Fruit fly (Drosophila melanogaster) whole organism, embryonic: Measurements from ENCODE around the gene CG4328.

Experiments used
- BtbVII ChIP-seq: fragments of 200-800 bp; sonication (Bioruptor generic); optimal IDR thresholded peaks from 3 replicates; lab custom pipeline; 2017; ENCODE audit warnings: missing biosample characterization, mild to moderate bottlenecking, missing genetic modification characterization
- CG11723 ChIP-seq: fragments of 200-800 bp; sonication (Bioruptor generic); optimal IDR thresholded peaks from 2 replicates; lab custom pipeline; 2017; ENCODE audit warnings: missing biosample characterization, mild to moderate bottlenecking, missing genetic modification characterization
- CG13296 ChIP-seq: fragments of 200-800 bp; sonication (Bioruptor generic); optimal IDR thresholded peaks from 3 replicates; lab custom pipeline; 2018; ENCODE audit warnings: missing biosample characterization, mild to moderate bottlenecking, missing genetic modification characterization
- CG14667 ChIP-seq: fragments of 200-800 bp; sonication (Bioruptor generic); IDR thresholded peaks from 2 replicates; pipeline ENCODE4 v1.3.6; 2022; ENCODE audit warnings: missing biosample characterization, missing genetic modification characterization
- CG18476 ChIP-seq: fragments of 200-800 bp; sonication (Bioruptor generic); optimal IDR thresholded peaks from 2 replicates; lab custom pipeline; 2016; ENCODE audit warnings: missing biosample characterization, mild to moderate bottlenecking, missing genetic modification characterization
- CG18619 ChIP-seq: fragments of 200-800 bp; sonication (Bioruptor generic); optimal IDR thresholded peaks from 3 replicates; lab custom pipeline; 2017; ENCODE audit warnings: missing biosample characterization, mild to moderate bottlenecking, missing genetic modification characterization
- CG30020 ChIP-seq: fragments of 200-800 bp; optimal IDR thresholded peaks from 2 replicates; lab custom pipeline; 2019; ENCODE audit warnings: missing biosample characterization, mild to moderate bottlenecking, missing genetic modification characterization, moderate library complexity
- CG4328 ChIP-seq: fragments of 200-800 bp; sonication (Bioruptor generic); optimal IDR thresholded peaks from 3 replicates; lab custom pipeline; 2017; ENCODE audit warnings: missing biosample characterization, missing genetic modification reagents, missing genetic modification characterization
- CG4360 ChIP-seq: fragments of 200-800 bp; sonication (Bioruptor generic); IDR thresholded peaks from 2 replicates; pipeline ENCODE4 v1.3.6; 2022; ENCODE audit warnings: missing biosample characterization, missing genetic modification characterization
- CG4404 ChIP-seq: fragments of 200-800 bp; sonication (Bioruptor generic); IDR thresholded peaks from 2 replicates; pipeline ENCODE4 v1.3.6; 2022; ENCODE audit warnings: missing biosample characterization, missing genetic modification characterization
- CG4424 ChIP-seq: fragments of 200-800 bp; sonication (Bioruptor generic); optimal IDR thresholded peaks from 3 replicates; lab custom pipeline; 2016; ENCODE audit warnings: missing biosample characterization, missing genetic modification characterization
- CG4854 ChIP-seq: fragments of 200-800 bp; sonication (Bioruptor generic); optimal IDR thresholded peaks from 2 replicates; lab custom pipeline; 2016; ENCODE audit warnings: missing biosample characterization, missing genetic modification characterization, inconsistent platforms
- CG6175 ChIP-seq: fragments of 200-800 bp; sonication (Bioruptor generic); IDR thresholded peaks from 3 replicates; pipeline ENCODE4 v1.3.6; 2022; ENCODE audit warnings: missing biosample characterization, missing genetic modification characterization
- CG6813 ChIP-seq: fragments of 200-800 bp; sonication (Bioruptor generic); optimal IDR thresholded peaks from 2 replicates; lab custom pipeline; 2017; ENCODE audit warnings: missing biosample characterization, missing genetic modification characterization, mild to moderate bottlenecking, moderate library complexity, missing genetic modification reagents
- CG8478 ChIP-seq: fragments of >200 bp; optimal IDR thresholded peaks from 2 replicates; lab custom pipeline; 2018
- CG8765 ChIP-seq: fragments of 200-800 bp; sonication (Bioruptor generic); IDR thresholded peaks from 2 replicates; pipeline ENCODE4 v1.3.6; 2022; ENCODE audit warnings: missing biosample characterization, missing genetic modification characterization
- CG9215 ChIP-seq: fragments of 200-800 bp; sonication (Bioruptor generic); IDR thresholded peaks from 2 replicates; pipeline ENCODE4 v1.3.6; 2022; ENCODE audit warnings: missing biosample characterization, missing genetic modification characterization
- CTCF ChIP-seq: fragments of 200-800 bp; sonication (Bioruptor generic); optimal IDR thresholded peaks from 2 replicates; lab custom pipeline; 2017; ENCODE audit warnings: missing biosample characterization, mild to moderate bottlenecking, missing genetic modification characterization, moderate library complexity
- Chrac-16 ChIP-seq: fragments of 200-800 bp; sonication (Bioruptor generic); optimal IDR thresholded peaks from 3 replicates; lab custom pipeline; 2016; ENCODE audit warnings: missing biosample characterization, missing genetic modification characterization
- Dll ChIP-seq: fragments of 200-800 bp; sonication (Bioruptor generic); IDR thresholded peaks from 4 replicates; pipeline ENCODE4 v1.3.6; 2022; ENCODE audit warnings: missing biosample characterization, missing genetic modification characterization; ENCODE audit not compliant: partially characterized antibody
- Doc2 ChIP-seq: fragments of 200-800 bp; sonication (Bioruptor generic); IDR thresholded peaks from 2 replicates; pipeline ENCODE4 v1.3.6; 2022; ENCODE audit warnings: missing biosample characterization, missing genetic modification characterization
- Dp ChIP-seq: fragments of 200-800 bp; sonication (Bioruptor generic); optimal IDR thresholded peaks from 2 replicates; lab custom pipeline; 2018; ENCODE audit warnings: missing biosample characterization, mild to moderate bottlenecking, missing genetic modification characterization, moderate library complexity
- Ets65A ChIP-seq: fragments of 200-800 bp; sonication (Bioruptor generic); peaks from one replicate; lab custom pipeline; 2016; ENCODE audit warnings: missing biosample characterization, missing genetic modification characterization
- MESR4 ChIP-seq: fragments of 200-800 bp; sonication (Bioruptor generic); optimal IDR thresholded peaks from 2 replicates; lab custom pipeline; 2018; ENCODE audit warnings: missing biosample characterization, mild to moderate bottlenecking, missing genetic modification characterization, moderate library complexity
- NFAT ChIP-seq: fragments of 200-800 bp; sonication (Bioruptor generic); IDR thresholded peaks from 2 replicates; pipeline ENCODE4 v1.3.6; 2022; ENCODE audit warnings: missing biosample characterization, missing genetic modification characterization
- Nf-YC ChIP-seq: fragments of 200-800 bp; optimal IDR thresholded peaks from 3 replicates; lab custom pipeline; 2019; ENCODE audit warnings: missing biosample characterization, mild to moderate bottlenecking, missing genetic modification characterization, moderate library complexity
- Pdp1 ChIP-seq, 2 experiments: fragments of 200-800 bp; sonication (Bioruptor generic); optimal IDR thresholded peaks; 3 replicates each; lab custom pipeline; 2016; ENCODE audit warnings: missing biosample characterization in 2 of 2, missing genetic modification characterization in 2 of 2, mild to moderate bottlenecking in 1 of 2, moderate library complexity in 1 of 2
- corto ChIP-seq: fragments of 200-800 bp; sonication (Bioruptor generic); optimal IDR thresholded peaks from 2 replicates; lab custom pipeline; 2016; ENCODE audit warnings: missing biosample characterization, mild to moderate bottlenecking, missing genetic modification characterization, moderate library complexity
- croc ChIP-seq: fragments of 200-800 bp; sonication (Bioruptor generic); conservative IDR thresholded peaks from 3 replicates; pipeline ENCODE4 v1.3.6; 2022; ENCODE audit warnings: missing biosample characterization, missing genetic modification characterization
- dimm ChIP-seq: fragments of 200-800 bp; sonication (Bioruptor generic); IDR thresholded peaks from 2 replicates; pipeline ENCODE4 v1.3.6; 2022; ENCODE audit warnings: missing biosample characterization, missing genetic modification characterization
- eyg ChIP-seq: fragments of 200-800 bp; sonication (Bioruptor generic); optimal IDR thresholded peaks from 3 replicates; lab custom pipeline; 2016; ENCODE audit warnings: missing biosample characterization, missing genetic modification characterization
- fd3F ChIP-seq: fragments of 200-800 bp; sonication (Bioruptor generic); optimal IDR thresholded peaks from 2 replicates; lab custom pipeline; 2018; ENCODE audit warnings: missing biosample characterization, mild to moderate bottlenecking, missing genetic modification characterization, moderate library complexity
- grn ChIP-seq: fragments of 200-800 bp; sonication (Bioruptor generic); optimal IDR thresholded peaks from 3 replicates; lab custom pipeline; 2017; ENCODE audit warnings: missing biosample characterization, missing genetic modification characterization
- inv ChIP-seq: fragments of 200-800 bp; sonication (Bioruptor generic); IDR thresholded peaks from 2 replicates; pipeline ENCODE4 v1.3.6; 2022; ENCODE audit warnings: missing biosample characterization, missing genetic modification characterization; ENCODE audit not compliant: partially characterized antibody
- lab ChIP-seq: fragments of 200-800 bp; sonication (Bioruptor generic); optimal IDR thresholded peaks from 3 replicates; lab custom pipeline; 2017; ENCODE audit warnings: missing biosample characterization, missing genetic modification characterization, mild to moderate bottlenecking, moderate library complexity, missing genetic modification reagents
- pita ChIP-seq: fragments of 200-800 bp; sonication (Bioruptor generic); optimal IDR thresholded peaks from 2 replicates; lab custom pipeline; 2017; ENCODE audit warnings: missing biosample characterization, mild to moderate bottlenecking, missing genetic modification characterization
- psq ChIP-seq: fragments of 200-800 bp; sonication (Bioruptor generic); optimal IDR thresholded peaks from 2 replicates; lab custom pipeline; 2017; ENCODE audit warnings: missing biosample characterization, missing genetic modification characterization
- pzg ChIP-seq: fragments of 200-800 bp; sonication (Bioruptor generic); optimal IDR thresholded peaks from 3 replicates; lab custom pipeline; 2018; ENCODE audit warnings: missing biosample characterization, mild to moderate bottlenecking, missing genetic modification characterization, moderate library complexity
- run ChIP-seq: fragments of 200-800 bp; sonication (Bioruptor generic); optimal IDR thresholded peaks from 3 replicates; lab custom pipeline; 2018; ENCODE audit warnings: missing biosample characterization, mild to moderate bottlenecking, missing genetic modification characterization
- salm ChIP-seq: fragments of 200-800 bp; sonication (Bioruptor generic); optimal IDR thresholded peaks from 2 replicates; lab custom pipeline; 2018; ENCODE audit warnings: missing biosample characterization, mild to moderate bottlenecking, missing genetic modification characterization
- scrt ChIP-seq: fragments of 200-800 bp; sonication (Bioruptor generic); optimal IDR thresholded peaks from 2 replicates; lab custom pipeline; 2018; ENCODE audit warnings: missing biosample characterization, mild to moderate bottlenecking, missing genetic modification characterization, moderate library complexity
- sug ChIP-seq: fragments of 200-800 bp; optimal IDR thresholded peaks from 2 replicates; lab custom pipeline; 2019; ENCODE audit warnings: missing biosample characterization, mild to moderate bottlenecking, missing genetic modification characterization, moderate library complexity
- tgo ChIP-seq: fragments of 200-800 bp; sonication (Bioruptor generic); IDR thresholded peaks from 3 replicates; pipeline ENCODE4 v1.3.6; 2022; ENCODE audit warnings: missing biosample characterization, missing genetic modification characterization
- tin ChIP-seq: fragments of 200-800 bp; sonication (Bioruptor generic); optimal IDR thresholded peaks from 3 replicates; lab custom pipeline; 2016; ENCODE audit warnings: missing biosample characterization, missing genetic modification characterization
- tio ChIP-seq: fragments of 200-800 bp; sonication (Bioruptor generic); optimal IDR thresholded peaks from 2 replicates; lab custom pipeline; 2017; ENCODE audit warnings: missing biosample characterization, missing genetic modification characterization, inconsistent platforms
- tna ChIP-seq: fragments of 200-800 bp; sonication (Bioruptor generic); IDR thresholded peaks from 2 replicates; pipeline ENCODE4 v1.3.6; 2022; ENCODE audit warnings: missing biosample characterization, missing genetic modification characterization; ENCODE audit not compliant: partially characterized antibody
- toy ChIP-seq: fragments of 200-800 bp; sonication (Bioruptor generic); IDR thresholded peaks from 2 replicates; pipeline ENCODE4 v1.3.6; 2022; ENCODE audit warnings: missing biosample characterization, missing genetic modification characterization
- trem ChIP-seq: fragments of 200-800 bp; optimal IDR thresholded peaks from 3 replicates; lab custom pipeline; 2019; ENCODE audit warnings: missing biosample characterization, mild to moderate bottlenecking, missing genetic modification characterization, moderate library complexity
- vfl ChIP-seq: fragments of 200-800 bp; sonication (Bioruptor generic); optimal IDR thresholded peaks from 2 replicates; lab custom pipeline; 2016; ENCODE audit warnings: missing biosample characterization, missing genetic modification characterization

CG4328 gene

dm6 chr3L:12266343-12267287 is 29.3 kb downstream of the CG4328 start, which contains the start of gene app (continued):
- TF ChIP-seq CG4328 (GFP tag; lab: Kevin White, UChicago) (peak; percentile 94), CG11723 (GFP tag; lab: Kevin White, UChicago) (peak; percentile 74), lab (GFP tag; lab: Kevin White, UChicago) (peak; percentile 91), run (tag; lab: Kevin White, UChicago) (peak; percentile 74), NFAT (GFP tag; lab: Robert Waterston, UW) (peak; percentile 84), CG13296 (GFP tag; lab: Kevin White, UChicago) (peak; percentile 89), Dp (GFP tag; lab: Kevin White, UChicago) (peak; percentile 23), CG4404 (GFP tag; lab: Robert Waterston, UW) (peak; percentile 73; the same call in 1 of the 2 replicates), CG6175 (GFP tag; lab: Robert Waterston, UW) (peak; percentile 87; the same call in 2 of the 3 replicates), CG4360 (GFP tag; lab: Robert Waterston, UW) (peak; percentile 62), eyg (GFP tag; lab: Kevin White, UChicago) (peak; percentile 50), Ets65A (GFP tag; lab: Kevin White, UChicago) (peak; percentile 96), vfl (GFP tag; lab: Kevin White, UChicago) (peak; percentile 8), trem (tag; lab: Kevin White, UChicago) (peak; percentile 71), croc (GFP tag; lab: Robert Waterston, UW) (peak; percentile 81), CG6813 (GFP tag; lab: Kevin White, UChicago) (peak; percentile 91), Pdp1 (GFP tag; optimal IDR thresholded peaks at IDR 0.05; lab: Kevin White, UChicago) (peak; percentile 67 to 72), dimm (peak; percentile 79), CG4424 (GFP tag; lab: Kevin White, UChicago) (peak; percentile 72), sug (peak; percentile 90), salm (tag; lab: Kevin White, UChicago) (peak; percentile 71), inv (peak; percentile 13; the same call in 1 of the 2 replicates), Doc2 (GFP tag; lab: Robert Waterston, UW) (no peak), tio (GFP tag; lab: Kevin White, UChicago) (peak; percentile 83), CTCF (GFP tag; lab: Kevin White, UChicago) (peak; percentile 50), Nf-YC (tag; lab: Kevin White, UChicago) (peak; percentile 74), pzg (GFP tag; lab: Kevin White, UChicago) (peak; percentile 61), BtbVII (GFP tag; lab: Kevin White, UChicago) (peak; percentile 80), grn (GFP tag; lab: Kevin White, UChicago) (no peak), CG14667 (peak; percentile 83; the same call in 1 of the 2 replicates), MESR4 (GFP tag; lab: Kevin White, UChicago) (peak; percentile 2), tin (peak; percentile 75), CG8765 (GFP tag; lab: Robert Waterston, UW) (no peak; the same call in none of the 2 replicates), fd3F (GFP tag; lab: Kevin White, UChicago) (peak; percentile 88), tna (GFP tag; lab: Robert Waterston, UW) (no peak), corto (peak; percentile 72), toy (GFP tag; lab: Robert Waterston, UW) (peak; percentile 72; the same call in 1 of the 2 replicates), CG18476 (GFP tag; lab: Kevin White, UChicago) (peak; percentile 90), tgo (GFP tag; lab: Robert Waterston, UW) (peak; percentile 91), CG18619 (GFP tag; lab: Kevin White, UChicago) (peak; percentile 89), scrt (GFP tag; lab: Kevin White, UChicago) (peak; percentile 80), CG4854 (peak; percentile 40), pita (GFP tag; lab: Kevin White, UChicago) (no peak), CG9215 (GFP tag; lab: Robert Waterston, UW) (no peak; the same call in 1 of the 2 replicates), psq (GFP tag; lab: Kevin White, UChicago) (no peak), Chrac-16 (GFP tag; lab: Kevin White, UChicago) (peak; percentile 75), CG30020 (tag; lab: Kevin White, UChicago) (peak; percentile 61), Dll (no peak), CG8478 (lab: Kevin White, UChicago) (no peak)
